Fruit fly (Drosophila melanogaster) whole organism, embryonic: ENCODE data around the gene CG9630.

Source experiments
- Awh ChIP-seq: fragments of 200-800 bp; sonication (Bioruptor generic); IDR thresholded peaks from 2 replicates; pipeline ENCODE4, ENCODE4 v1.3.6; 2022; ENCODE audit warnings: missing biosample characterization, missing genetic modification characterization
- Blimp-1 ChIP-seq: fragments of 200-800 bp; sonication (Bioruptor generic); optimal IDR thresholded peaks from 3 replicates; lab custom pipeline; 2018; ENCODE audit warnings: missing biosample characterization, missing genetic modification characterization, mild to moderate bottlenecking, moderate library complexity, missing genetic modification reagents
- CG10267 ChIP-seq: fragments of 200-800 bp; sonication (Bioruptor generic); optimal IDR thresholded peaks from 2 replicates; lab custom pipeline; 2018; ENCODE audit warnings: missing biosample characterization, mild to moderate bottlenecking, missing genetic modification characterization, moderate library complexity
- CG10366 ChIP-seq: fragments of 200-800 bp; sonication (Bioruptor generic); IDR thresholded peaks from 2 replicates; pipeline ENCODE4 v1.3.6; 2022; ENCODE audit warnings: missing biosample characterization, missing genetic modification characterization
- CG11695 ChIP-seq: fragments of 200-800 bp; sonication (Bioruptor generic); IDR thresholded peaks from 3 replicates; pipeline ENCODE4 v1.3.6; 2022; ENCODE audit warnings: missing biosample characterization, missing genetic modification characterization
- CG1529 ChIP-seq: fragments of 200-800 bp; sonication (Bioruptor generic); optimal IDR thresholded peaks from 3 replicates; lab custom pipeline; 2018; ENCODE audit warnings: missing biosample characterization, missing genetic modification characterization
- CG15479 ChIP-seq: fragments of 200-800 bp; sonication (Bioruptor generic); optimal IDR thresholded peaks from 3 replicates; lab custom pipeline; 2019; ENCODE audit warnings: missing biosample characterization, mild to moderate bottlenecking, missing genetic modification characterization, moderate library complexity
- CG2116 ChIP-seq: fragments of 200-800 bp; sonication (Bioruptor generic); optimal IDR thresholded peaks from 3 replicates; lab custom pipeline; 2018; ENCODE audit warnings: missing biosample characterization, mild to moderate bottlenecking, missing genetic modification characterization
- CG3163 ChIP-seq: fragments of 200-800 bp; sonication (Bioruptor generic); optimal IDR thresholded peaks from 3 replicates; lab custom pipeline; 2016; ENCODE audit warnings: missing biosample characterization, missing genetic modification characterization
- CG32532 ChIP-seq: fragments of 200-800 bp; sonication (Bioruptor generic); IDR thresholded peaks from 2 replicates; pipeline ENCODE4 v1.3.6; 2022; ENCODE audit warnings: missing biosample characterization, missing genetic modification characterization
- CG4328 ChIP-seq: fragments of 200-800 bp; sonication (Bioruptor generic); optimal IDR thresholded peaks from 3 replicates; lab custom pipeline; 2017; ENCODE audit warnings: missing biosample characterization, missing genetic modification reagents, missing genetic modification characterization
- CG6254 ChIP-seq: fragments of 200-800 bp; sonication (Bioruptor generic); optimal IDR thresholded peaks from 3 replicates; lab custom pipeline; 2017; ENCODE audit warnings: mild to moderate bottlenecking, missing biosample characterization, missing genetic modification reagents, missing genetic modification characterization
- CG7372 ChIP-seq: fragments of 200-800 bp; sonication (Bioruptor generic); IDR thresholded peaks from 2 replicates; pipeline ENCODE4 v1.3.6; 2022; ENCODE audit warnings: missing biosample characterization, missing genetic modification characterization
- CG8290 ChIP-seq, 3 experiments: fragments of 200-800 bp; sonication (Bioruptor generic); optimal IDR thresholded peaks; 2 replicates each; lab custom pipeline; 2016 to 2019; ENCODE audit warnings: missing biosample characterization in 3 of 3, missing genetic modification characterization in 3 of 3, mild to moderate bottlenecking in 2 of 3, moderate library complexity in 1 of 3
- CG9215 ChIP-seq: fragments of 200-800 bp; sonication (Bioruptor generic); IDR thresholded peaks from 2 replicates; pipeline ENCODE4 v1.3.6; 2022; ENCODE audit warnings: missing biosample characterization, missing genetic modification characterization
- D19A ChIP-seq: fragments of 200-800 bp; optimal IDR thresholded peaks from 3 replicates; lab custom pipeline; 2019; ENCODE audit warnings: missing biosample characterization, mild to moderate bottlenecking, missing genetic modification characterization, moderate library complexity
- Dad ChIP-seq: fragments of 200-800 bp; sonication (Bioruptor generic); optimal IDR thresholded peaks from 3 replicates; lab custom pipeline; 2016; ENCODE audit warnings: missing biosample characterization, missing genetic modification characterization
- E2f1 ChIP-seq: fragments of 200-800 bp; sonication (Bioruptor generic); IDR thresholded peaks from 2 replicates; pipeline ENCODE4 v1.3.6; 2022; ENCODE audit warnings: missing biosample characterization, missing genetic modification characterization
- Ets97D ChIP-seq: fragments of 200-800 bp; sonication (Bioruptor generic); optimal IDR thresholded peaks from 3 replicates; lab custom pipeline; 2016; ENCODE audit warnings: missing biosample characterization, missing genetic modification characterization
- Fer2 ChIP-seq: fragments of 200-800 bp; sonication (Bioruptor generic); optimal IDR thresholded peaks from 2 replicates; lab custom pipeline; 2018; ENCODE audit warnings: missing biosample characterization, mild to moderate bottlenecking, missing genetic modification characterization, moderate library complexity
- HLHmδ ChIP-seq: fragments of 200-800 bp; sonication (Bioruptor generic); optimal IDR thresholded peaks from 2 replicates; lab custom pipeline; 2018; ENCODE audit warnings: missing biosample characterization, mild to moderate bottlenecking, missing genetic modification characterization, moderate library complexity
- Jarid2 ChIP-seq: fragments of 200-800 bp; sonication (Bioruptor generic); optimal IDR thresholded peaks from 3 replicates; lab custom pipeline; 2017; ENCODE audit warnings: mild to moderate bottlenecking, missing biosample characterization, missing genetic modification reagents, missing genetic modification characterization
- MTF-1 ChIP-seq: fragments of 200-800 bp; sonication (Bioruptor generic); optimal IDR thresholded peaks from 2 replicates; lab custom pipeline; 2018; ENCODE audit warnings: missing biosample characterization, mild to moderate bottlenecking, missing genetic modification characterization, borderline replicate concordance
- Med ChIP-seq: fragments of 200-800 bp; sonication (Bioruptor generic); peaks from one replicate; lab custom pipeline; 2016; ENCODE audit warnings: missing biosample characterization, missing genetic modification characterization, mild to moderate bottlenecking, inconsistent platforms, moderate library complexity
- Nf-YB ChIP-seq: fragments of 200-800 bp; sonication (Bioruptor generic); optimal IDR thresholded peaks from 3 replicates; lab custom pipeline; 2019; ENCODE audit warnings: missing biosample characterization, mild to moderate bottlenecking, missing genetic modification characterization, moderate library complexity
- Spps ChIP-seq: fragments of 200-800 bp; sonication (Bioruptor generic); optimal IDR thresholded peaks from 2 replicates; lab custom pipeline; 2018; ENCODE audit warnings: missing biosample characterization, mild to moderate bottlenecking, missing genetic modification characterization
- Trl ChIP-seq, 3 experiments: fragments of >200 bp in 2 of 3; fragments of 200-800 bp in 1 of 3; sonication (Bioruptor generic) in 1 of 3; optimal IDR thresholded peaks; 2 replicates in 1 of 3; 3 replicates in 2 of 3; lab custom pipeline; 2016 to 2017; ENCODE audit warnings: missing biosample characterization in 1 of 3, missing genetic modification characterization in 1 of 3
- ap ChIP-seq: fragments of 200-800 bp; sonication (Bioruptor generic); IDR thresholded peaks from 2 replicates; pipeline ENCODE4 v1.3.6; 2022; ENCODE audit warnings: missing biosample characterization, missing genetic modification characterization
- bbx ChIP-seq: fragments of 200-800 bp; sonication (Bioruptor generic); IDR thresholded peaks from 2 replicates; pipeline ENCODE4 v1.3.6; 2022; ENCODE audit warnings: missing biosample characterization, missing genetic modification characterization; ENCODE audit not compliant: partially characterized antibody
- cad ChIP-seq: fragments of >200 bp; optimal IDR thresholded peaks from 2 replicates; lab custom pipeline; 2017; ENCODE audit warnings: missing biosample characterization, missing genetic modification characterization
- chinmo ChIP-seq: fragments of 200-800 bp; sonication (Bioruptor generic); IDR thresholded peaks from 4 replicates; pipeline ENCODE4 v1.3.6; 2022; ENCODE audit warnings: missing biosample characterization, missing genetic modification characterization; ENCODE audit not compliant: partially characterized antibody
- ci ChIP-seq: fragments of 200-800 bp; sonication (Bioruptor generic); IDR thresholded peaks from 3 replicates; pipeline ENCODE4 v1.3.6; 2022; ENCODE audit warnings: missing biosample characterization, missing genetic modification characterization
- eyg ChIP-seq: fragments of 200-800 bp; sonication (Bioruptor generic); optimal IDR thresholded peaks from 3 replicates; lab custom pipeline; 2016; ENCODE audit warnings: missing biosample characterization, missing genetic modification characterization
- fd3F ChIP-seq: fragments of 200-800 bp; sonication (Bioruptor generic); optimal IDR thresholded peaks from 2 replicates; lab custom pipeline; 2018; ENCODE audit warnings: missing biosample characterization, mild to moderate bottlenecking, missing genetic modification characterization, moderate library complexity
- grn ChIP-seq: fragments of 200-800 bp; sonication (Bioruptor generic); optimal IDR thresholded peaks from 3 replicates; lab custom pipeline; 2017; ENCODE audit warnings: missing biosample characterization, missing genetic modification characterization
- klu ChIP-seq: fragments of 200-800 bp; sonication (Bioruptor generic); IDR thresholded peaks from 2 replicates; pipeline ENCODE4 v1.3.6; 2022; ENCODE audit warnings: missing biosample characterization, missing genetic modification characterization
- onecut ChIP-seq: fragments of 200-800 bp; sonication (Bioruptor generic); IDR thresholded peaks from 2 replicates; pipeline ENCODE4 v1.3.6; 2022; ENCODE audit warnings: missing biosample characterization, missing genetic modification characterization
- pan ChIP-seq, 4 experiments: fragments of >200 bp in 3 of 4; fragments of 200-800 bp in 1 of 4; sonication (Bioruptor generic) in 1 of 4; optimal IDR thresholded peaks in 3 of 4; IDR thresholded peaks in 1 of 4; 2 replicates each; pipeline versions ENCODE4 v1.3.6 to Lab custom; 2017 to 2022; ENCODE audit warnings: missing biosample characterization in 2 of 4, missing genetic modification characterization in 2 of 4, mixed read lengths in 1 of 4
- pros ChIP-seq: fragments of 200-800 bp; sonication (Bioruptor generic); optimal IDR thresholded peaks from 3 replicates; lab custom pipeline; 2019; ENCODE audit warnings: missing biosample characterization, mild to moderate bottlenecking, missing genetic modification characterization, moderate library complexity
- sc ChIP-seq, 3 experiments: fragments of >200 bp in 2 of 3; fragments of 200-800 bp in 1 of 3; sonication (Bioruptor generic) in 1 of 3; optimal IDR thresholded peaks; 2 replicates in 2 of 3; 3 replicates in 1 of 3; lab custom pipeline; 2017; ENCODE audit warnings: mild to moderate bottlenecking in 1 of 3, missing biosample characterization in 1 of 3, missing genetic modification characterization in 1 of 3, missing genetic modification reagents in 1 of 3
- sens ChIP-seq: fragments of 200-800 bp; sonication (Bioruptor generic); peaks from one replicate; lab custom pipeline; 2016; ENCODE audit warnings: missing biosample characterization, missing genetic modification characterization
- tap ChIP-seq: fragments of 200-800 bp; optimal IDR thresholded peaks from 3 replicates; lab custom pipeline; 2019; ENCODE audit warnings: missing biosample characterization, mild to moderate bottlenecking, missing genetic modification characterization, moderate library complexity
- tna ChIP-seq: fragments of 200-800 bp; sonication (Bioruptor generic); IDR thresholded peaks from 2 replicates; pipeline ENCODE4 v1.3.6; 2022; ENCODE audit warnings: missing biosample characterization, missing genetic modification characterization; ENCODE audit not compliant: partially characterized antibody
- twi ChIP-seq: fragments of 200-800 bp; optimal IDR thresholded peaks from 2 replicates; lab custom pipeline; 2019; ENCODE audit warnings: missing biosample characterization, mild to moderate bottlenecking, missing genetic modification characterization, moderate library complexity
- vvl ChIP-seq: fragments of 200-800 bp; sonication (Bioruptor generic); IDR thresholded peaks from 2 replicates; pipeline ENCODE4 v1.3.6; 2022; ENCODE audit warnings: missing biosample characterization, missing genetic modification characterization
- zen ChIP-seq: fragments of 200-800 bp; sonication (Bioruptor generic); optimal IDR thresholded peaks from 3 replicates; lab custom pipeline; 2018; ENCODE audit warnings: missing biosample characterization, mild to moderate bottlenecking, missing genetic modification characterization, moderate library complexity

The CG9630 gene

dm6 chr3R:8251532-8251931 is 18.2 kb downstream of the CG9630 start (continued):
- TF ChIP-seq CG10267 (tag; lab: Kevin White, UChicago) = no peak
- peak; percentile 39; the same call in 1 of the 2 replicates for TF ChIP-seq vvl
- peak; percentile 99 for TF ChIP-seq Blimp-1 (GFP tag; lab: Kevin White, UChicago)
- peak; percentile 7 for TF ChIP-seq CG6254 (GFP tag; lab: Kevin White, UChicago)
- TF ChIP-seq pros (GFP tag; lab: Kevin White, UChicago) = peak; percentile 19
- peak; percentile 36 for TF ChIP-seq cad (GFP tag; lab: Kevin White, UChicago)
- TF ChIP-seq ap (GFP tag; lab: Robert Waterston, UW) = no peak
- no peak for TF ChIP-seq MTF-1 (GFP tag; lab: Kevin White, UChicago)
- peak; percentile 77 for TF ChIP-seq HLHmδ (GFP tag; lab: Kevin White, UChicago)
- no peak for TF ChIP-seq pan (optimal IDR thresholded peaks at IDR 0.05; lab: Kevin White, UChicago)
- peak in 1 of 2 experiments; percentile 4 for TF ChIP-seq pan (GFP tag; optimal IDR thresholded peaks at IDR 0.05 in 1 of 2, IDR thresholded peaks at IDR 0.05 in 1 of 2)
- TF ChIP-seq fd3F (GFP tag; lab: Kevin White, UChicago) = no peak
- 0 out of 2 replicates have a peak, but pooled peaks have one; percentile 18 for TF ChIP-seq E2f1
- peak; percentile 95 for TF ChIP-seq CG15479 (GFP tag; lab: Kevin White, UChicago)
- peak; percentile 66 for TF ChIP-seq grn (GFP tag; lab: Kevin White, UChicago)
- peak; percentile 27; the same call in 1 of the 2 replicates for TF ChIP-seq Awh
- 0 out of 2 replicates have a peak, but pooled peaks have one; percentile 12 for TF ChIP-seq onecut (GFP tag; lab: Robert Waterston, UW)

- TF ChIP-seq CG8290 (GFP tag; optimal IDR thresholded peaks at IDR 0.05; lab: Kevin White, UChicago) (no peak), CG8290 (tag; optimal IDR thresholded peaks at IDR 0.05; lab: Kevin White, UChicago) (peak in 1 of 2 experiments; percentile 15), CG3163 (GFP tag; lab: Kevin White, UChicago) (no peak), CG2116 (GFP tag; lab: Kevin White, UChicago) (no peak), Nf-YB (GFP tag; lab: Kevin White, UChicago) (no peak), sens (peak; percentile 16), CG15479 (GFP tag; lab: Kevin White, UChicago) (no peak), ci (GFP tag; lab: Robert Waterston, UW) (no peak; the same call in 2 of the 3 replicates), chinmo (GFP tag; lab: Robert Waterston, UW) (0 out of 4 replicates have a peak, but pooled peaks have one; percentile 35), Ets97D (GFP tag; lab: Kevin White, UChicago) (no peak), sc (optimal IDR thresholded peaks at IDR 0.05; lab: Kevin White, UChicago) (no peak), sc (GFP tag; optimal IDR thresholded peaks at IDR 0.05; lab: Kevin White, UChicago) (no peak), CG9215 (GFP tag; lab: Robert Waterston, UW) (no peak), D19A (tag; lab: Kevin White, UChicago) (no peak), CG11695 (no peak), CG7372 (GFP tag; lab: Robert Waterston, UW) (no peak), Dad (GFP tag; lab: Kevin White, UChicago) (no peak), CG1529 (GFP tag; lab: Kevin White, UChicago) (peak; percentile 69), CG4328 (GFP tag; lab: Kevin White, UChicago) (no peak), klu (GFP tag; lab: Robert Waterston, UW) (no peak), Med (no peak), Spps (tag; lab: Kevin White, UChicago) (no peak), eyg (GFP tag; lab: Kevin White, UChicago) (no peak), Fer2 (tag; lab: Kevin White, UChicago) (no peak), zen (tag; lab: Kevin White, UChicago) (no peak), tap (tag; lab: Kevin White, UChicago) (no peak), vvl (0 out of 2 replicates have a peak, but pooled peaks have one; percentile 10), tna (GFP tag; lab: Robert Waterston, UW) (no peak), Jarid2 (GFP tag; lab: Kevin White, UChicago) (peak; percentile 65), CG10366 (GFP tag; lab: Robert Waterston, UW) (no peak), bbx (no peak), twi (tag; lab: Kevin White, UChicago) (no peak), Trl (optimal IDR thresholded peaks at IDR 0.05; lab: Kevin White, UChicago) (peak in 1 of 2 experiments; percentile 20), Trl (GFP tag; optimal IDR thresholded peaks at IDR 0.05; lab: Kevin White, UChicago) (no peak), CG32532 (GFP tag; lab: Robert Waterston, UW) (no peak), pros (GFP tag; lab: Kevin White, UChicago) (no peak)
Observed at dm6 chr3R:8250166-8250733, 19.4 kb downstream of the CG9630 start, which contains the start of gene mtg. mtg (plus strand) TSS chr3R:8250497.
